Fruit fly (Drosophila melanogaster) S2 (cell line): Measurements from ENCODE around the gene CG33687.

Source experiments
- CG8478 ChIP-seq: fragments of >200 bp; optimal IDR thresholded peaks from 2 replicates; lab custom pipeline; 2018
- CTCF ChIP-seq, 2 experiments: fragments of >200 bp; optimal IDR thresholded peaks; 2 replicates each; lab custom pipeline; 2018

The CG33687 gene

DNA sequence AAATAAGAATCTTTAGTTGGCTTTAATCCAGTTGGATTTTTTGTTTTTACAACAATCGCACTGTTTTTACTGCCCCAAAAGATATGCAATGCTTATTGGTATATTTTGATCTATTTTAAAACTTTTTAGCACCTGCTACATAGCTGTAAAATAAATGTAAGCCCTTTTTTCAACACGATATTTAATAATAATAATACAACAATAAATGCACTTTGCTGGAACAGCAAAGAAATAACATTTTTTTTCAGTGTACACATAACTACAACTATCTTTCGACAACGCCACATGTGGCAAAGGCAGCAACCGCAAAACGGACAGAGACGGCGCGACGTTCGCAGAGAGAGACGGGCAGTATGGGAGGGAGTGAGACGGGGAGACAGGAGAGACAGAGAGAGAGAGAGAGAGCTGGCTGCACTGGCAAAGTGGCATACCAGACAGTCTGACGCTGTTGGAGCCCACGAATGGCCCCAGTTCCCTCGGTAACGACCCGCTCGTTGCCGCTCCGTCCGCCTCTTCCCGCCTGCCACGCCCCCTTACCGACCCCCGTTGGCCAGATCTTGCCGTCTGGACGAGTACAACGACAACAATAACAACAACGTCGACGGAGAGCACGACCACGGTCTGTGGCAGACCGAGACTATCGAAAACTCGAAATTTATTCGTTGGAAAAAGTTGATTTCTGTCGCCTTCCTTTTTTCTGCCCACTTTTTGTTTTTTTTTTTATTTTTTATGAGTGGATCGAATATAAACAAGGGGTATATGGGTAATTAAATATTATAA is 13.7 kb downstream of the CG33687 start:
- TF ChIP-seq CG8478 (lab: Kevin White, UChicago) = no peak
- no peak for TF ChIP-seq CTCF (optimal IDR thresholded peaks at IDR 0.05; lab: Kevin White, UChicago)

DNA sequence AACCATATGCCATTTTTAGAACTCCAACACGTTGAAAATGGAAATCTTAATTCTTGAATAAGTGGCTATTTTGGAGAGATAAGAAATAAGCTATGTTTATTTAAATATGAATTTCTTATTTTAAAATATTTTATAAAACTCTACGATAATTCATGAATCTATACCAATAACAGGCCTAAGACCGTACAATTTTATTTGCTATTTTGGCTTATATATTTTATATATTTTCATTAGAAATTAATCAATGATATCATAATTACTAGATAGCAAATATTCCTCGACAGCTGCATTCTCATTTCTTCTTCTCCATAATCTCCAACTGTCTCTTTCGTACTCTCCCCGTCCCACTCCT is 14.2 kb downstream of the CG33687 start:
- TF ChIP-seq CTCF (optimal IDR thresholded peaks at IDR 0.05; lab: Kevin White, UChicago) (no peak), CG8478 (lab: Kevin White, UChicago) (no peak)

dm6 chr3L:16213201-16213600 is 15.5 kb downstream of the CG33687 start:
- TF ChIP-seq CG8478 (lab: Kevin White, UChicago) (no peak), CTCF (optimal IDR thresholded peaks at IDR 0.05; lab: Kevin White, UChicago) (no peak)

DNA sequence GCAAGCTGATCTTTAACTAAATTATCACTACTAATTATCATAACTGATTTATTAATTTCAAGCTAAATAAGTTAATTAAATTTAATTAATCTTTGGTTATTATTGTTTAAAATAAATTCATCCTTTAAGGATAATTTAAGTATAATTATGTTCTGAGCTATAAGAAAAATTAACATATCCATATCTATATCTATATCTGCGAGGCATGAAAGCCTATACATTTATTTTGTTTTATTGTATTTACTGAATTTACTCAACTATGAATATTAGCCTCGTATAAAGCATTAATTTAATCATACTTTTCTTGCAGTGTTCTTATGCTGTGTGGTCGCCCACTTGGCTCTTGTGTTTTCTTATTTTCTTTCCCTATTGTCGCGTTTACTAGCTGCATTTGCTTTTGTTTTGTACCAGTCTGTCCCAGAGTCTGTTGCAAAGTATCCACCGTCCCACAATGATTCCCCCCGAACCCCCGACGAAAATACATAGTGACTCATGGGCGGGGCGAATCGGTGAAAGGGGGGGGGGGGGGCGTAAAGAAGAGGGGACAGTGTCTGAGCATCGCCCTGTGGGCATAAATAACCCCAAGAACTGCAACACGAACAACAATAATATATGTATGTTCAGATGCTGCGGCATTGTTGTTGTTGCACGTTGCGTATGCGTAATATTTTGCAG is 17.0 kb downstream of the CG33687 start:
- TF ChIP-seq CTCF (optimal IDR thresholded peaks at IDR 0.05; lab: Kevin White, UChicago) (no peak), CG8478 (lab: Kevin White, UChicago) (no peak)

DNA sequence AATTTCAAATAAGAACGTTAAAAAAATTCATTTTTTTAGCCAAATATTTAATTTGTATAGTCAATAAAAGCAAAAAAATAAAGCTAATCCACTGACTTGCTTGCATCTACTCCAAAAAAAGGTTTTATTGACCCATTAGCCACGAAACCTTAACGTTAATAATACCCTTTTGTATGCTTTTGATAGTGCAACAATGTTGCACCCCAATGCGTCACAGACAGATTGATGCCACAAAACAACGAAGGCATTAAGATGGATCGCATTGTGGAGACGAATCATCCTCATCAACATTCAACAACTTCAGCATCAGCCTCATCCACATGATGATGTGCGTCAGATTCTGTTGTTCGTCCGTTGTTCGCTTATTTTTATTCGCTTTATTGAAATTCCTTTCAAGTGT is 17.7 kb downstream of the CG33687 start:
- TF ChIP-seq CTCF (optimal IDR thresholded peaks at IDR 0.05; lab: Kevin White, UChicago) (no peak), CG8478 (lab: Kevin White, UChicago) (no peak)

DNA sequence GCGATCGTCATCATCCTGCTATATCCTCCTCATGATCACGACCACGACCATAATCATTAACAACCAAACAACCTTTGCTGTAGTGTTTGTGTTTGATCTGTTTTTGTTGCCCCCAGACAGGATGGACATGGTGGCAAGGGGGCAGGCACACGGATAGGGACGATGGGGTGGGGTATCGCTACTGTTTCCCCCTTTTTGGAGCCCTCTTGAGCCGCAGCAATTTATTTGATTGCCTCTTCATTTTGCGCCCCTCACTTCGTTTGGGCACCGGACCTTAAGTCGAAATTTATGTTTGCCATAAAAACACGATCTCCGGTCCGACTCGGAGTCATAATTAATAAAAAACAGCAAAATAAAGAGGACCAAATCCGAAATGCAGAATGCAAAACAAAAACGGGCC is 18.1 kb downstream of the CG33687 start:
- TF ChIP-seq CG8478 (lab: Kevin White, UChicago) (no peak), CTCF (optimal IDR thresholded peaks at IDR 0.05; lab: Kevin White, UChicago) (no peak)

dm6 chr3L:16217203-16217602 is 19.5 kb downstream of the CG33687 start, which contains the start of gene CG13073:
Gene CG13073 (minus strand): TSS chr3L:16217303.
- no peak for TF ChIP-seq CG8478 (lab: Kevin White, UChicago)
- no peak for TF ChIP-seq CTCF (optimal IDR thresholded peaks at IDR 0.05; lab: Kevin White, UChicago)

DNA sequence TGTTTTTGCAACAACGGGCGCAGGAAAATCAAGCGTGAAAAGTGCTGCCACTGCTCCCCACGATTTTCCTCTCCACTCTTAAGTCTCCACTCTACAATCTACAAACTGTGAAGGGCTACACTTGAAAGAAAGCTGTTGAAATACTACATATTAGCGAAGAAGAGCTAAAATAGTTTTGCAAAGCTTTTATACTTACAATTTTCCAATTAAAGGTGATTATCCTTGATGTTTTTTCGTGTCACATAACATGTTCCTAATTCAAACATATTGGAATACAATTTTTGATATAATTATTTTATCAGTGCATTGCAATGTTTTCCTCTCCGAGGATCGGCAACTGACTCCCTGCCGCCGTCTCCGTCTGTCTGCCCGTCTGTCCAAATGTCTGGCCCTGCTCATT is 20.3 kb downstream of the CG33687 start:
- no peak for TF ChIP-seq CTCF (optimal IDR thresholded peaks at IDR 0.05; lab: Kevin White, UChicago)
- no peak for TF ChIP-seq CG8478 (lab: Kevin White, UChicago)

DNA sequence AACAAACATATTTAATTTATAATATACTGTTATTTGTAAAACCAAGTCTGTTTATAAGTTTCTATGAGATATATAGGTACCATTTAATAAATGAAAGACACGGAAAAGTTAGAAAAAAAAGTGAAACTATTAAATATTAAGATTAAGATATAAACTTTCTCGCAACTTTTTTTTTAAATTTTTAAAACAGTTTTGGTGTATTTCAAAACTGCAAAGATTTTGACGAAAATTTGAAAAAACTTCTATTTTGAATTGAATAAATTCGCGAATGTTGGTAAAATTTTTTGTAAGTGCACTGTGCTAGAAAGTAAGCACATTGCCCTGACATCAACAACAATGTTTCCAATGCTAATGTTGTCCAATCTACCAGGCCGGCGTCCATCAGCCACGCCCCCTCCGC is 23.6 kb downstream of the CG33687 start:
- TF ChIP-seq CTCF (optimal IDR thresholded peaks at IDR 0.05; lab: Kevin White, UChicago) (no peak), CG8478 (lab: Kevin White, UChicago) (no peak)

- TF ChIP-seq CTCF (optimal IDR thresholded peaks at IDR 0.05; lab: Kevin White, UChicago) = no peak
- no peak for TF ChIP-seq CG8478 (lab: Kevin White, UChicago)
Observed at dm6 chr3L:16221800-16222199, 24.1 kb downstream of the CG33687 start.

DNA sequence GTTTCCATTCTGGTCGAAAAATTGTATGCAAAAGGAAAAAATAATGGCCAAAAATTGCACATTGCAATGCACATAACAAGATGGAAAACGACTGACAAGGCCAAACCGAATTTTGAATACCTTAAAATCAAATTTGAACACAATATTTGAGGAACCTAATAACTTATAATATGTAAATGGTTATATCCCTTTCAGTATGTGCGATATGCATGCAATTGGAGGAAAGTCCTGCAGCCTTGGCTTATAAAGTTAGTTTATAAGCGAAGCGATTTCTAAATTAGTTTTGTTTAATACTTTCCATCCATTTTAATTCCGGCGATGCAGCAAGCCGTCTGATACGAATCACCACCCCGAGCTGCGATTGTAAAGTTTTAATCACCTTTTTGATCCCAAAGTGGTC is 27.5 kb downstream of the CG33687 start:
- TF ChIP-seq CTCF (optimal IDR thresholded peaks at IDR 0.05; lab: Kevin White, UChicago) (no peak), CG8478 (lab: Kevin White, UChicago) (no peak)

- no peak for TF ChIP-seq CTCF (optimal IDR thresholded peaks at IDR 0.05; lab: Kevin White, UChicago)
- TF ChIP-seq CG8478 (lab: Kevin White, UChicago) = no peak
Observed at dm6 chr3L:16228659-16229205, 31.1 kb downstream of the CG33687 start, which contains the start of gene Tmx3. Gene Tmx3 (plus strand): TSS chr3L:16229100.

DNA sequence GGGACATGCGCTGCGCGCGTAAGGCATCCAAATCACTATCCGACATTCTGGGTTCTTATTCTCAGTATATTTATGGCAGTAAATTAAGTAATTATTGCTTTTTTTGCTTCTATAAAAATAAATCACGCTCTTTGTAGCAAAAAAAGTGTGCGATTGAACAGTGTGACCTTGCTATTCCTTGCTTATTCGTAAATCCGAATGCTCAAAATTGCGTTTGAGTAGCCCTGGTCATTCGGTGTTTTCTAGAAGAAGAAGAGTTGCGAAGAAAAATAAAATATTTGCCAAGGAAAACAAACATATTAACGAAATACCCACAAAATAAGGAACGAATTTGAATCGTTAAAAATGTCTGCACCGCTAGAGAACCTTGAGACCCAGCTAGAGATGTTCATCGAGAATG is 34.2 kb downstream of the CG33687 start, which contains the start of the genes PDCD-5 and MED10:
TSS of gene PDCD-5 (minus strand) at position 182 of the 400 bp plus-strand sequence.
TSS of gene MED10 (plus strand) at position 228 of the 400 bp plus-strand sequence.
- TF ChIP-seq CG8478 (lab: Kevin White, UChicago) (no peak), CTCF (optimal IDR thresholded peaks at IDR 0.05; lab: Kevin White, UChicago) (peak in 1 of 2 experiments; percentile 40)

DNA sequence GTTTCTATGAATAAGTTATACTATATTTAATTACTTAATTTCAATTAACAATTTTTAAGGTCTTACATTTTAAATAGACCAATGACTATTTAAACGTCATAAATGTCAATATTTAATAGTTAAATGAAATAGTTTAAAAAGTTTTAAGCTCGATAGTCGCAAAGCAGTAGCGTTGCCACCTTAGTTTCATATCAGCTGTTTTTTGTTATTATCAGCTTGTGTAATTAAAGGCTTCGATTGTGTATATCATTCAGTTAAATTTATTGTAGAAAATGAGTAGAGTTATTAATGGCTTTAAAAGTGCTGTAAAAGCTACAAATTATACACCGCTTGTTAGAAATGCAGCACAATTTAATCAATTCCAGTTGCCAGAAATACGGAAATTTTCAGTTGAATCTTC is 35.3 kb downstream of the CG33687 start, which contains the start of gene Hsc20:
TSS of gene Hsc20 (plus strand) at position 204 of the 400 bp plus-strand sequence.
- TF ChIP-seq CTCF (optimal IDR thresholded peaks at IDR 0.05; lab: Kevin White, UChicago) = no peak
- no peak for TF ChIP-seq CG8478 (lab: Kevin White, UChicago)
